Fruit fly (Drosophila melanogaster): Measurements from ENCODE around the gene boi.

The boi gene

dm6 chrX:2469843-2470442 lies at the start of gene boi (continued):
- no peak for TF ChIP-seq slou (GFP tag; optimal IDR thresholded peaks at IDR 0.05)
- TF ChIP-seq Sry-β (GFP tag; optimal IDR thresholded peaks at IDR 0.05), result no peak
- TF ChIP-seq CG6654 (GFP tag; optimal IDR thresholded peaks at IDR 0.05), result no peak
- peak; percentile 92 for TF ChIP-seq CG15073 (GFP tag; optimal IDR thresholded peaks at IDR 0.05)
- TF ChIP-seq repo (GFP tag; optimal IDR thresholded peaks at IDR 0.05), result no peak
- no peak for TF ChIP-seq CG11085 (GFP tag; IDR thresholded peaks at IDR 0.05)
- 0 out of 2 replicates have a peak, but pooled peaks have one; percentile 10 for TF ChIP-seq E2f1 (GFP tag; IDR thresholded peaks at IDR 0.05)
- no peak for TF ChIP-seq CG6689 (GFP tag; IDR thresholded peaks at IDR 0.05)
- TF ChIP-seq HHEX (GFP tag; optimal IDR thresholded peaks at IDR 0.05), result peak; percentile 17
- TF ChIP-seq Jarid2 (GFP tag; optimal IDR thresholded peaks at IDR 0.05), result peak; percentile 85
- peak; percentile 38 for TF ChIP-seq lab (GFP tag; optimal IDR thresholded peaks at IDR 0.05)
- 0 out of 2 replicates have a peak, but pooled peaks have one; percentile 4 for TF ChIP-seq Rfx (GFP tag; IDR thresholded peaks at IDR 0.05)
- no peak for TF ChIP-seq CG17328 (GFP tag; IDR thresholded peaks at IDR 0.05)
- peak; percentile 1 for TF ChIP-seq Ets97D (GFP tag; optimal IDR thresholded peaks at IDR 0.05)
- 0 out of 4 replicates have a peak, but pooled peaks have one; percentile 21 for TF ChIP-seq Dll (GFP tag; IDR thresholded peaks at IDR 0.05; ENCODE audit: partially characterized antibody)
- peak; percentile 31; the same call in 1 of the 3 replicates for TF ChIP-seq CG16813 (GFP tag; IDR thresholded peaks at IDR 0.05; ENCODE audit: partially characterized antibody)
- TF ChIP-seq CG8290 (GFP tag; optimal IDR thresholded peaks at IDR 0.05), result no peak
- peak in 1 of 2 experiments; percentile 25 for TF ChIP-seq CG8290 (tag; optimal IDR thresholded peaks at IDR 0.05)
- peak; percentile 28 for TF ChIP-seq pros (GFP tag; optimal IDR thresholded peaks at IDR 0.05)
- peak; percentile 13 for TF ChIP-seq CG2712 (tag; optimal IDR thresholded peaks at IDR 0.05)
- peak; percentile 13; the same call in 1 of the 2 replicates for TF ChIP-seq Atf6 (GFP tag; IDR thresholded peaks at IDR 0.05)
- TF ChIP-seq amos (GFP tag; IDR thresholded peaks at IDR 0.05; ENCODE audit: partially characterized antibody), result 0 out of 2 replicates have a peak, but pooled peaks have one; percentile 14
- 0 out of 3 replicates have a peak, but pooled peaks have one; percentile 22 for TF ChIP-seq CG2199 (GFP tag; IDR thresholded peaks at IDR 0.05)
- TF ChIP-seq CG1647 (GFP tag; optimal IDR thresholded peaks at IDR 0.05), result no peak
- TF ChIP-seq kni (GFP tag; optimal IDR thresholded peaks at IDR 0.05), result peak; percentile 66
- no peak for TF ChIP-seq pan (optimal IDR thresholded peaks at IDR 0.05)
- peak in 1 of 2 experiments; percentile 25 for TF ChIP-seq pan (GFP tag; optimal IDR thresholded peaks at IDR 0.05 in 1 of 2, IDR thresholded peaks at IDR 0.05 in 1 of 2)
- TF ChIP-seq sens (GFP tag), result peak; percentile 85
- TF ChIP-seq Stat92E (GFP tag; optimal IDR thresholded peaks at IDR 0.05), result peak in 1 of 3 experiments; percentile 76
- TF ChIP-seq CG7271 (tag; optimal IDR thresholded peaks at IDR 0.05), result peak; percentile 47
- no peak for TF ChIP-seq ATbp (GFP tag; optimal IDR thresholded peaks at IDR 0.05)
- TF ChIP-seq sob (GFP tag; IDR thresholded peaks at IDR 0.05), result 0 out of 2 replicates have a peak, but pooled peaks have one; percentile 6
- peak; percentile 18 for TF ChIP-seq CG17829 (tag; optimal IDR thresholded peaks at IDR 0.05)
- TF ChIP-seq CG13287 (GFP tag; IDR thresholded peaks at IDR 0.05; ENCODE audit: partially characterized antibody), result peak; percentile 33; the same call in 1 of the 2 replicates
- peak; percentile 23 for TF ChIP-seq CTCF (GFP tag; optimal IDR thresholded peaks at IDR 0.05)
- peak; percentile 0 for TF ChIP-seq CG2116 (GFP tag; optimal IDR thresholded peaks at IDR 0.05)
- TF ChIP-seq CG16779 (GFP tag; IDR thresholded peaks at IDR 0.05), result no peak
- TF ChIP-seq CG9876 (GFP tag; optimal IDR thresholded peaks at IDR 0.05), result no peak
- peak; percentile 22 for TF ChIP-seq CG12219 (GFP tag; optimal IDR thresholded peaks at IDR 0.05)
- TF ChIP-seq nom (GFP tag; optimal IDR thresholded peaks at IDR 0.05), result peak; percentile 36
- TF ChIP-seq ftz-f1 (GFP tag; optimal IDR thresholded peaks at IDR 0.05), result peak; percentile 49
- TF ChIP-seq CG6791 (GFP tag; IDR thresholded peaks at IDR 0.05; ENCODE audit: partially characterized antibody), result no peak
- no peak for TF ChIP-seq CG4282 (GFP tag; optimal IDR thresholded peaks at IDR 0.05)
- TF ChIP-seq Med (GFP tag), result peak; percentile 72
- TF ChIP-seq CrebB (tag; optimal IDR thresholded peaks at IDR 0.05), result peak; percentile 4
- no peak for TF ChIP-seq mam (GFP tag; optimal IDR thresholded peaks at IDR 0.05)
- TF ChIP-seq z (GFP tag; IDR thresholded peaks at IDR 0.05), result peak; percentile 59; the same call in 1 of the 3 replicates
- peak; percentile 14 for TF ChIP-seq zen (tag; optimal IDR thresholded peaks at IDR 0.05)
- 0 out of 3 replicates have a peak, but pooled peaks have one; percentile 34 for TF ChIP-seq ase (GFP tag; IDR thresholded peaks at IDR 0.05)

Measured in whole organism, embryonic.